Fruit fly (Drosophila melanogaster) whole organism, pupa: ENCODE measurements around the gene FarO.
A peak's percentile ranks its signal among the peaks of the same experiment; 100 is the strongest.

Experiments used
- CG10348 ChIP-seq: fragments of 200-800 bp; sonication (Bioruptor generic); IDR thresholded peaks from 2 replicates; pipeline ENCODE4 v1.3.6; 2022; ENCODE audit warnings: missing biosample characterization, missing genetic modification characterization
- CG12605 ChIP-seq: fragments of 200-800 bp; sonication (Bioruptor generic); IDR thresholded peaks from 2 replicates; pipeline ENCODE4 v1.3.6; 2022; ENCODE audit warnings: missing biosample characterization, missing genetic modification characterization
- CG13204 ChIP-seq: fragments of 200-800 bp; sonication (Bioruptor generic); optimal IDR thresholded peaks from 2 replicates; lab custom pipeline; 2018; ENCODE audit warnings: missing biosample characterization, mild to moderate bottlenecking, missing genetic modification characterization, moderate library complexity
- CG14655 ChIP-seq: fragments of 200-800 bp; sonication (Bioruptor generic); optimal IDR thresholded peaks from 3 replicates; lab custom pipeline; 2017; ENCODE audit warnings: mild to moderate bottlenecking, missing biosample characterization, missing genetic modification reagents, missing genetic modification characterization
- CG15710 ChIP-seq: fragments of 200-800 bp; sonication (Bioruptor generic); optimal IDR thresholded peaks from 2 replicates; lab custom pipeline; 2018; ENCODE audit warnings: missing biosample characterization, mild to moderate bottlenecking, missing genetic modification characterization, moderate library complexity
- CG17806 ChIP-seq: fragments of 200-800 bp; sonication (Bioruptor generic); optimal IDR thresholded peaks from 2 replicates; lab custom pipeline; 2018; ENCODE audit warnings: missing biosample characterization, mild to moderate bottlenecking, missing genetic modification characterization, moderate library complexity
- CG32121 ChIP-seq: fragments of 200-800 bp; sonication (Bioruptor generic); IDR thresholded peaks from 2 replicates; pipeline ENCODE4 v1.3.6; 2022; ENCODE audit warnings: missing biosample characterization, missing genetic modification characterization
- CG34367 ChIP-seq: fragments of 200-800 bp; sonication (Bioruptor generic); optimal IDR thresholded peaks from 2 replicates; lab custom pipeline; 2018; ENCODE audit warnings: missing biosample characterization, mild to moderate bottlenecking, missing genetic modification characterization
- CG4496 ChIP-seq: fragments of 200-800 bp; sonication (Bioruptor generic); IDR thresholded peaks from 3 replicates; pipeline ENCODE4 v1.3.6; 2022; ENCODE audit warnings: missing biosample characterization, missing genetic modification characterization
- CG8159 ChIP-seq: fragments of 200-800 bp; sonication (Bioruptor generic); optimal IDR thresholded peaks from 3 replicates; lab custom pipeline; 2018; ENCODE audit warnings: missing biosample characterization, mild to moderate bottlenecking, missing genetic modification characterization, moderate library complexity
- CG8301 ChIP-seq: fragments of 200-800 bp; sonication (Bioruptor generic); optimal IDR thresholded peaks from 2 replicates; lab custom pipeline; 2018; ENCODE audit warnings: missing biosample characterization, mild to moderate bottlenecking, missing genetic modification characterization
- EcR ChIP-seq: fragments of 200-800 bp; sonication (Bioruptor generic); optimal IDR thresholded peaks from 3 replicates; lab custom pipeline; 2019; ENCODE audit warnings: missing biosample characterization, missing genetic modification characterization, mild to moderate bottlenecking, moderate library complexity, missing genetic modification reagents
- Ets98B ChIP-seq: fragments of 200-800 bp; sonication (Bioruptor generic); IDR thresholded peaks from 2 replicates; pipeline ENCODE4 v1.3.6; 2022; ENCODE audit warnings: missing biosample characterization, missing genetic modification characterization
- Pif1A ChIP-seq: fragments of 200-800 bp; sonication (Bioruptor generic); optimal IDR thresholded peaks from 3 replicates; lab custom pipeline; 2016; ENCODE audit warnings: missing biosample characterization, missing genetic modification characterization
- Pif1B ChIP-seq: fragments of 200-800 bp; sonication (Bioruptor generic); optimal IDR thresholded peaks from 3 replicates; lab custom pipeline; 2016; ENCODE audit warnings: missing biosample characterization, missing genetic modification characterization
- Snoo ChIP-seq: fragments of 200-800 bp; sonication (Bioruptor generic); optimal IDR thresholded peaks from 3 replicates; lab custom pipeline; 2017; ENCODE audit warnings: missing biosample characterization, mild to moderate bottlenecking, missing genetic modification characterization, inconsistent platforms
- fd96Ca ChIP-seq: fragments of 200-800 bp; sonication (Bioruptor generic); IDR thresholded peaks from 3 replicates; pipeline ENCODE4 v1.3.6; 2022; ENCODE audit warnings: missing biosample characterization, missing genetic modification characterization
- gl ChIP-seq: fragments of 200-800 bp; sonication (Bioruptor generic); optimal IDR thresholded peaks from 2 replicates; lab custom pipeline; 2018; ENCODE audit warnings: missing biosample characterization, mild to moderate bottlenecking, missing genetic modification characterization
- rn ChIP-seq: fragments of 200-800 bp; sonication (Bioruptor generic); IDR thresholded peaks from 2 replicates; pipeline ENCODE4 v1.3.6; 2022; ENCODE audit warnings: missing biosample characterization, missing genetic modification characterization

FarO gene

DNA sequence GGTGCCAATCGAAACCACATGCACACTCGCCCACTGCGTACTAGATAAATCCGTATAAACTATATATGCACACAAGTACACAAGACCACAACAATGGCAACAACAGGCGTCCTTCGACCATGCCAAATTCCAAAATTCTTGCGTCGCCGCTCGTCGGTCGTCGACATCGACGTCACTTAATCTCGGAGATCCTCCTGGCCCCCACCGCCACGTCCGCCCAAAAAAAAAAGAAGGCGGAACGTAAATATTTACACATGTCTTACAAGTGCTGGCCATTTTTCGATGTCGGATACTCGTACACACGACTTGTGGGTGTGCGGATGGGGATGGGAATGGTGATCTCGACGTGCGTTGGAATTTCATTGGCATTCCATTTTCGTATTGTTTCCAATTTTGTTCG, 40.3 kb downstream of the FarO start:
- TF ChIP-seq CG8159 (tag; lab: Kevin White, UChicago) (no peak), CG14655 (GFP tag; lab: Kevin White, UChicago) (no peak), rn (GFP tag; lab: Robert Waterston, UW) (no peak), CG17806 (no peak), EcR (no peak), fd96Ca (GFP tag; lab: Robert Waterston, UW) (no peak), Pif1B (no peak), Pif1A (GFP tag; lab: Kevin White, UChicago) (no peak)

DNA sequence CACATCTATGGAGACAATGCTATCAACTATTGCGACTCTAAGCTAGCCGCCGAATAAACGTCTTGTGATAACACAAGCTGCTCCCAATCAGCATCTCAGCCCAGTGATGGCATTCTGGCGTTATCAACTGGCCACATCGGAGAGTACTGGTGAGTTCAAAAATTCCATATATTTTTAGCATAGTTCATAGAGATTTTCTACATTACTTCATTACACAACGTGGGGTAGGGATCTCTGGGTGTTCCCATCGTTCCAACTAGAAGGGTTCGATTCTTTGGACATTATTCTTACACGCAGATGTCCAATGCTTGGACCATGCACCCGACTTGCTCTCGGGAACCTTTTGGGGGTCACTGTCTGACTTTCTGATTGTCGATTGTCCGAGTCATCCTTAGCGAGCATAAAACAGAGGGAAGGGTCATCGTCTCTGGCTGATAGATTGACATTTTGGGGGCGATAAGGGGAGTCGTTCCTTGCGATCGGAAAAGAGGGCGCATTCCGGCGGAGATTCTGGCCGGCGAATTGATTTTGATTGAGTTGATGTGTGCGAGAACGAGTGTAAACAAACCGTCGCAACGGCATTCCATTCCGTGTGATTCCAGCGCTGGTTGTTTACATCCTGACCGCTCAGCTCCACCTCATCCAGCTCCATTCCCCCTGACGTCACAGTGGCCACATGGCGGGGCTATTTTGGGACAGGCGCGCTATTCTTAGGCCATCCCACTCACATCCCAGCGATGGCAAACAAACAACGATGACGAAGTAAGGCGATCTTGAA, 41.3 kb downstream of the FarO start, which contains the start of the genes Cyp4d1 and CG3630:
Gene Cyp4d1 (minus strand): TSS at position 51 of the 778 bp plus-strand sequence.
Gene CG3630 (plus strand): TSS at position 67 of the 778 bp plus-strand sequence.
- TF ChIP-seq Pif1A (GFP tag; lab: Kevin White, UChicago), result no peak
- no peak for TF ChIP-seq CG34367 (tag; lab: Kevin White, UChicago)
- no peak for TF ChIP-seq CG10348
- no peak for TF ChIP-seq CG32121 (GFP tag; lab: Robert Waterston, UW)
- no peak for TF ChIP-seq CG4496 (GFP tag; lab: Robert Waterston, UW)
- TF ChIP-seq CG12605 (GFP tag; lab: Robert Waterston, UW), result no peak
- no peak for TF ChIP-seq rn (GFP tag; lab: Robert Waterston, UW)
- TF ChIP-seq fd96Ca (GFP tag; lab: Robert Waterston, UW), result no peak

DNA sequence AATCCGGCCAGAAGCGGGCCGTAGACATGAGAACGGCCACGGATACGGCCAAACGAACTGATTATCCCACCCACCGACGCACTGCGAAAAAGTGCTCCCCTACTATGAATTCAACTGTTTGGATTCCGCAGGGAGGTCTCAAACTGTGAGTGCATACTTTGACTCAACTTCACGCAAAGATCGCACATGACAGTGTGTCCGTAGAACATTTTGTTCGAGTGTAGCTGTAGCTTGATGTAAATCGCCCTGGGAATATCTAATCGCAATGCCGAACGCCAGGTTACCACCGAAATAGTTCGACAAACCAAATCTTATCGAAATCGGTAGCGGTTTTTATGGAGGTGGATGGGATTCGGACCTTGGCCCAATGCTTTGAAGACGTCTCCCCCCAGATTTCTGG, 42.6 kb downstream of the FarO start:
- TF ChIP-seq CG15710 (tag; lab: Kevin White, UChicago) (no peak), Snoo (tag; lab: Kevin White, UChicago) (no peak), Pif1A (GFP tag; lab: Kevin White, UChicago) (no peak), gl (no peak), CG8159 (tag; lab: Kevin White, UChicago) (no peak), EcR (no peak), CG13204 (GFP tag; lab: Kevin White, UChicago) (no peak)

DNA sequence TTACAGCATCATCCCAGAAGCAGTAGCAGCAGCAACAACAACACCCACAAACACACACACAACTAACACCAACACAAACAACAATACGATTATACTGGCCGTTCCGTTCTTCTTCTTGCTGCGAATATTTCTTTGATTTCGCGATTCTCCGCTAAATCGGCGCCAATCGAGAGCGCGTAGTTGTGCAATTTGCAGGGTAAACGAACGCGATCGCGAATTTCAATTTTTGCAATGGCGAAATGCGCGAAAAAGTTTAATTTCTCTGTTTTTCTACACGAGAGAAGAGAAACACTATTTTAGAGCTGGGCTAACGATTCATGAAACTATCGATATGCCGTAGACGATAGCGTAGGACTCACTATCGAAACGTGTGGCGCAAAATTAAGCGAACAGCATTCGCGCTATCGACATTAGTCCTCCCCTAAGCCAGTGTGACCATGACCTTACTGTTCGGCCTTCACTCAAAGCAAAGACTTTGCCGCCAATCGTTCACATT, 45.0 kb downstream of the FarO start, which contains the start of gene wapl:
Gene wapl (minus strand): TSS at position 316 of the 496 bp plus-strand sequence.
- no peak for TF ChIP-seq CG12605 (GFP tag; lab: Robert Waterston, UW)

DNA sequence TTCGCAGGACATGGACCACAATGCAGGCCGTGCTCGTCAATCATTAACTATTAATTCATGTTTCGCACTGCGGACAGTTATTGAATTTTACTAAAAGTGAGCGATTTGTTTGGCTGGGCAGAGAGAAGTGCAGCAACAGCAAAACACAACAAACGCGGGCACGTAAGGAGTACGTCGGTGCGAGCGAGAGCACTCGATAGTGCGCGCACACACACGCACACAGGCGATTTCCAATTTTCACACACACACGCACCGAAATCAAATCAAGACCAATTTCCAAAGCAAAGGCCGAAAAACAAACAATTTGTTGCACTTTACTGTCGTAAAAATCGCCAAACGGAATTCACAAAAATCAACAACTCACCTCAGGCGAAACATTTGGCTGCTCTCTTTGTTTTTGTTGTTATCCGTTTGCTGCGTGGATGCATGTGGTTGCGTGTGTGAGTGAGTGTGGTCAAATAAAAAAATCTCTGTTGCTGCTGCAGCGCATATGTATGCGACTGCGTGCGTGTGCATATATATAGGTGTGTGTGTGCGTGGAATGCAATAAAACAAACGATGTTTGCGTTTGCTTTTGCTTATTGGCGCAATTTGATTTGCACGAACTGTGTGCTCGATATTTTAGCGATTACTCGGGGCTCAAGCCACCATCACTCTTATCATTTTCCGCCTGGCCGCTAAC, 45.6 kb downstream of the FarO start:
- TF ChIP-seq Pif1B (no peak), CG12605 (GFP tag; lab: Robert Waterston, UW) (no peak), CG13204 (GFP tag; lab: Kevin White, UChicago) (no peak), CG10348 (no peak), CG8301 (tag; lab: Kevin White, UChicago) (no peak), CG14655 (GFP tag; lab: Kevin White, UChicago) (no peak), CG17806 (no peak), fd96Ca (GFP tag; lab: Robert Waterston, UW) (no peak), Pif1A (GFP tag; lab: Kevin White, UChicago) (no peak)

- TF ChIP-seq fd96Ca (GFP tag; lab: Robert Waterston, UW) (peak; percentile 32; the same call in 1 of the 3 replicates), EcR (peak; percentile 21), CG10348 (no peak), Snoo (tag; lab: Kevin White, UChicago) (no peak), CG13204 (GFP tag; lab: Kevin White, UChicago) (peak; percentile 39), CG4496 (GFP tag; lab: Robert Waterston, UW) (no peak), CG32121 (GFP tag; lab: Robert Waterston, UW) (peak; percentile 42; the same call in 1 of the 2 replicates), Ets98B (GFP tag; lab: Robert Waterston, UW) (peak; percentile 38; the same call in 1 of the 2 replicates)
- TF ChIP-seq, all 21 proteins: peak for 5
Measured at dm6 chrX:2155868-2156267, 47.8 kb downstream of the FarO start.
